Worm (Caenorhabditis elegans): ENCODE data around the gene lin-2.

lin-2 gene

DNA sequence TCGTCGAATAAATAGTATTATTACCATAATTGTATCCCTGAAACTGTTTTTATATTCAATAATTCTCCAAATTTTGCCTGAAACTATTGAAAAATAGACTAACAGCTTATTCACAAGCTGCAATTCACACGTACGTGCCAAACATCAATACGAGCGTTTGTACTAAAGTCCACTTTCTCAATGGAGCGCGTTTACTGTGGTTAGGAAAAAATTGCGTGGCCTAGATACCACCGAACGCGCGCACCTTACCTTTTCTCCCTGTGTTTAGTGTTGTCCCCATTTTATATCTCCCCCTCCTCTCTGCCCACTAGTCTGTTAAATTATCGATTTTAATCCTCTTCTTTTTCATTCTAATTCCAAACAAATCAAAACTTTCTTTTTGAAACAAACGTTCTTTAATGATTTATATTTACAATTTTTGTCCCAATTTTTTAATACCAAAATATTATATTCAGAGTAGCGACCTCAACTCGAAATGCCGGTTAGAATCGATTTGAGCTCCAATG lies 40.5 kb upstream of the lin-2 start, which contains the start of the genes T18D3.9 and T18D3.1:
TSS of gene T18D3.9 (minus strand) at position 168 of the 506 bp plus-strand sequence.
TSS of gene T18D3.1 (plus strand) at position 456 of the 506 bp plus-strand sequence.
- TF ChIP-seq nhr-76 (tag; optimal IDR thresholded peaks at IDR 0.05) (no peak), bed-3 (GFP tag; optimal IDR thresholded peaks at IDR 0.05) (no peak), mep-1 (tag; optimal IDR thresholded peaks at IDR 0.05) (peak; percentile 25), nhr-12 (tag; optimal IDR thresholded peaks at IDR 0.05) (no peak), zip-8 (tag; optimal IDR thresholded peaks at IDR 0.05) (no peak), elt-3 (tag; optimal IDR thresholded peaks at IDR 0.05) (no peak), lin-13 (tag; optimal IDR thresholded peaks at IDR 0.05) (peak; percentile 38), mls-2 (tag; optimal IDR thresholded peaks at IDR 0.05) (peak; percentile 31), ceh-39 (tag; optimal IDR thresholded peaks at IDR 0.05) (no peak), snpc-4 (tag; optimal IDR thresholded peaks at IDR 0.05) (no peak), pha-4 (tag; optimal IDR thresholded peaks at IDR 0.05) (no peak), ztf-11 (tag; optimal IDR thresholded peaks at IDR 0.05) (no peak), sptf-1 (tag; optimal IDR thresholded peaks at IDR 0.05) (peak; percentile 27), nhr-2 (tag; optimal IDR thresholded peaks at IDR 0.05) (peak; percentile 1), ceh-43 (GFP tag; optimal IDR thresholded peaks at IDR 0.05) (peak; percentile 21), tbx-8 (GFP tag; optimal IDR thresholded peaks at IDR 0.05) (peak; percentile 83)

DNA sequence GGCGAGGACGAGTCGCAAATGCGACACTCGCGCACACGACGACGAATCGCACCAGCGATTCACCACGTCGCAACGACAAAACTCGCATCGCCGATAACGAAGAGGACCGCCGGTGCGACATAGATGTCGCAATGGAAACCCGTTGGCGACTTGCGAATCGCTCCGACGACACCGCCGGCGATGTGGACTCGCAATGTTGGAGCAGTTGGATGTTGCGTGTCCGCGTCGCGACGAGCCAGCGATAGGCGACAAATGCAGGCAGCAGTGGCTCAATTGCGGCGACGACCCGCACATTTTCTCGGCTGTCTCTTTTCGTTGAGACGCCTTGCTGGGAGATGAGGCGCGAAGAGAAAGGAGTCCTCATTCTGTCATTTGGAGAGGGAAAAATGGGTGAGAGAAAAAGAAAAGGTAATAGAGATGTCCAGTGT lies 38.3 kb upstream of the lin-2 start:
- peak; percentile 40 for TF ChIP-seq unc-120 (tag; optimal IDR thresholded peaks at IDR 0.05; ENCODE audit: poor library complexity, severe bottlenecking)
- TF ChIP-seq cnd-1 (tag; optimal IDR thresholded peaks at IDR 0.05): peak; percentile 51
- peak; percentile 47 for TF ChIP-seq sptf-1 (tag; optimal IDR thresholded peaks at IDR 0.05)
- TF ChIP-seq lin-13 (tag; optimal IDR thresholded peaks at IDR 0.05): peak; percentile 4
- TF ChIP-seq mep-1 (tag; optimal IDR thresholded peaks at IDR 0.05): no peak
- TF ChIP-seq pha-4 (tag; optimal IDR thresholded peaks at IDR 0.05): no peak
- no peak for TF ChIP-seq blmp-1 (tag; optimal IDR thresholded peaks at IDR 0.05)
- peak; percentile 64 for TF ChIP-seq drap-1 (GFP tag; optimal IDR thresholded peaks at IDR 0.05)
- TF ChIP-seq ztf-11 (tag; optimal IDR thresholded peaks at IDR 0.05): peak; percentile 13
- TF ChIP-seq sem-2 (GFP tag; optimal IDR thresholded peaks at IDR 0.05): peak; percentile 8
- TF ChIP-seq unc-39 (tag; optimal IDR thresholded peaks at IDR 0.05): no peak
- TF ChIP-seq ces-1 (GFP tag; optimal IDR thresholded peaks at IDR 0.05): peak; percentile 31
- no peak for TF ChIP-seq nhr-2 (tag; optimal IDR thresholded peaks at IDR 0.05)
- no peak for TF ChIP-seq elt-1 (tag; optimal IDR thresholded peaks at IDR 0.05; ENCODE audit: borderline replicate concordance, insufficient read depth)
- peak; percentile 20 for TF ChIP-seq lin-32 (GFP tag; optimal IDR thresholded peaks at IDR 0.05)
- peak; percentile 18 for TF ChIP-seq flh-1 (GFP tag; optimal IDR thresholded peaks at IDR 0.05)
- no peak for TF ChIP-seq ceh-39 (tag; optimal IDR thresholded peaks at IDR 0.05)
- TF ChIP-seq unc-62 (GFP tag; optimal IDR thresholded peaks at IDR 0.05): peak; percentile 37
- peak; percentile 86 for TF ChIP-seq mls-2 (tag; optimal IDR thresholded peaks at IDR 0.05)
- TF ChIP-seq snpc-4 (tag; optimal IDR thresholded peaks at IDR 0.05): no peak
- TF ChIP-seq zip-8 (tag; optimal IDR thresholded peaks at IDR 0.05): no peak
- TF ChIP-seq M03D4.4 (tag; optimal IDR thresholded peaks at IDR 0.05): peak; percentile 54

DNA sequence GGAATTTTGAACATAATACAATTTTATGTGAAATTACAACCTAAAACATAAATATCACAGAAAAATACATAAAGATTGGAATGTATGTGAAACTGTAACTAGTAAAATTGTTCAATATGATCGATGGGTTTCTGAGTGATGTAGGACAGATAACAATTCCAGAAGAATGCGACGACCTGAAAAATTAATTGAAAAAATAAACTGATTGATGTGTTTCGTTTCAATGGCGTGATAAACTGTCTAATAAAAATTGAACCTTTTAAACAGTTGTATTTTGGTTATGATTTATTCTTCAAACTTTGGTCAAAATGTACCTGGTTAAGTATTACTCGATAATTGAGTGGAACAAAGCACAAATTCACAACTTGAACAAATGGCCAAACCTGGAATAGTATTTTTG lies 37.4 kb upstream of the lin-2 start:
- TF ChIP-seq lin-32 (GFP tag; optimal IDR thresholded peaks at IDR 0.05): no peak
- no peak for TF ChIP-seq elt-3 (tag; optimal IDR thresholded peaks at IDR 0.05)
- TF ChIP-seq lin-13 (tag; optimal IDR thresholded peaks at IDR 0.05): no peak
- TF ChIP-seq tbx-8 (GFP tag; optimal IDR thresholded peaks at IDR 0.05): no peak
- TF ChIP-seq mep-1 (tag; optimal IDR thresholded peaks at IDR 0.05): no peak
- TF ChIP-seq nhr-12 (tag; optimal IDR thresholded peaks at IDR 0.05): no peak
- no peak for TF ChIP-seq pha-4 (tag; optimal IDR thresholded peaks at IDR 0.05)
- no peak for TF ChIP-seq ceh-43 (GFP tag; optimal IDR thresholded peaks at IDR 0.05)

- TF ChIP-seq mls-2 (tag; optimal IDR thresholded peaks at IDR 0.05) (no peak), elt-1 (tag; optimal IDR thresholded peaks at IDR 0.05; ENCODE audit: borderline replicate concordance, insufficient read depth) (no peak), sem-2 (GFP tag; optimal IDR thresholded peaks at IDR 0.05) (no peak), ztf-11 (tag; optimal IDR thresholded peaks at IDR 0.05) (no peak), ceh-43 (GFP tag; optimal IDR thresholded peaks at IDR 0.05) (no peak), flh-1 (GFP tag; optimal IDR thresholded peaks at IDR 0.05) (no peak), elt-3 (tag; optimal IDR thresholded peaks at IDR 0.05) (no peak), mab-5 (tag; optimal IDR thresholded peaks at IDR 0.05) (no peak), hlh-1 (tag; optimal IDR thresholded peaks at IDR 0.05) (no peak), mep-1 (tag; optimal IDR thresholded peaks at IDR 0.05) (no peak), unc-120 (tag; optimal IDR thresholded peaks at IDR 0.05; ENCODE audit: poor library complexity, severe bottlenecking) (no peak), M03D4.4 (tag; optimal IDR thresholded peaks at IDR 0.05) (no peak), snpc-4 (tag; optimal IDR thresholded peaks at IDR 0.05) (no peak), tbx-8 (GFP tag; optimal IDR thresholded peaks at IDR 0.05) (no peak), nhr-12 (tag; optimal IDR thresholded peaks at IDR 0.05) (no peak)
Measured at ce11 chrX:12449262-12449942, 35.6 kb upstream of the lin-2 start, which contains the start of gene T18D3.6. T18D3.6 (plus strand) TSS chrX:12449892.

Measured in whole organism, mixed stage, embryonic.